Worm (Caenorhabditis elegans): ENCODE data around the gene gfrp-1.

- TF ChIP-seq F13H6.1 (tag; optimal IDR thresholded peaks at IDR 0.05) (no peak), fos-1 (tag; optimal IDR thresholded peaks at IDR 0.05) (no peak), lsy-2 (tag; optimal IDR thresholded peaks at IDR 0.05) (no peak), ZK546.5 (tag; optimal IDR thresholded peaks at IDR 0.05) (no peak), blmp-1 (tag; optimal IDR thresholded peaks at IDR 0.05; ENCODE audit: insufficient read depth) (no peak), skn-1 (tag; optimal IDR thresholded peaks at IDR 0.05) (no peak), lin-39 (tag; optimal IDR thresholded peaks at IDR 0.05) (no peak), nhr-237 (tag; optimal IDR thresholded peaks at IDR 0.05) (no peak), crh-2 (tag; optimal IDR thresholded peaks at IDR 0.05) (no peak), sem-4 (tag; optimal IDR thresholded peaks at IDR 0.05) (no peak), nhr-6 (tag; optimal IDR thresholded peaks at IDR 0.05) (no peak), egl-27 (tag; optimal IDR thresholded peaks at IDR 0.05) (no peak), elt-1 (tag; optimal IDR thresholded peaks at IDR 0.05) (no peak), snpc-4 (tag; optimal IDR thresholded peaks at IDR 0.05) (no peak)
These were observed 28.3 kb downstream of the gfrp-1 start, which contains the start of gene gtf-2H1 for ce11 chrIV:231673-232072.

All from whole organism, L2 larva.